Fruit fly (Drosophila melanogaster): Measurements from ENCODE around the gene Spn27A.

Spn27A gene

dm6 chr2L:6632307-6632706 lies 40.8 kb downstream of the Spn27A start, which contains the start of gene Oatp26F:
Oatp26F (minus strand) TSS chr2L:6632407.
- TF ChIP-seq svp (GFP tag): peak; percentile 12
- no peak for TF ChIP-seq Hr38 (GFP tag; optimal IDR thresholded peaks at IDR 0.05)
- TF ChIP-seq CG8632 (GFP tag; optimal IDR thresholded peaks at IDR 0.05): no peak
- no peak for TF ChIP-seq Hr4 (GFP tag; optimal IDR thresholded peaks at IDR 0.05)
- no peak for TF ChIP-seq CG6854 (GFP tag; optimal IDR thresholded peaks at IDR 0.05)
- no peak for TF ChIP-seq CG10631 (GFP tag; optimal IDR thresholded peaks at IDR 0.05)
- TF ChIP-seq ss (GFP tag; optimal IDR thresholded peaks at IDR 0.05): no peak
- TF ChIP-seq CG16779 (tag; optimal IDR thresholded peaks at IDR 0.05): no peak

dm6 chr2L:6622642-6623162 lies 50.4 kb downstream of the Spn27A start, which contains the start of gene CG34345:
CG34345 (plus strand) TSS chr2L:6623112.
- TF ChIP-seq CG3919 (GFP tag; optimal IDR thresholded peaks at IDR 0.05) (no peak), vri (GFP tag; optimal IDR thresholded peaks at IDR 0.05) (peak; percentile 72), CG32006 (GFP tag; optimal IDR thresholded peaks at IDR 0.05) (no peak), Lpt (GFP tag; optimal IDR thresholded peaks at IDR 0.05) (no peak)

- TF ChIP-seq dsx (GFP tag; optimal IDR thresholded peaks at IDR 0.05; ENCODE audit: poor library complexity, severe bottlenecking): no peak
- no peak for TF ChIP-seq CG6808 (GFP tag; optimal IDR thresholded peaks at IDR 0.05)
- TF ChIP-seq Eip75B (GFP tag; optimal IDR thresholded peaks at IDR 0.05): no peak
- no peak for TF ChIP-seq CG6276 (GFP tag; optimal IDR thresholded peaks at IDR 0.05)
- TF ChIP-seq pdm3 (GFP tag; optimal IDR thresholded peaks at IDR 0.05): no peak
- TF ChIP-seq CG6163 (GFP tag; IDR thresholded peaks at IDR 0.05): no peak
- no peak for TF ChIP-seq CG34406 (GFP tag; optimal IDR thresholded peaks at IDR 0.05)
- TF ChIP-seq lz (GFP tag; optimal IDR thresholded peaks at IDR 0.05): no peak
- no peak for TF ChIP-seq Hr39 (GFP tag; optimal IDR thresholded peaks at IDR 0.05)
- TF ChIP-seq OdsH (GFP tag; optimal IDR thresholded peaks at IDR 0.05): no peak
- no peak for TF ChIP-seq CG8319 (GFP tag; optimal IDR thresholded peaks at IDR 0.05)
Measured at dm6 chr2L:6622031-6622430, 51.1 kb downstream of the Spn27A start.

- TF ChIP-seq vri (GFP tag; optimal IDR thresholded peaks at IDR 0.05) (no peak), CG8319 (GFP tag; optimal IDR thresholded peaks at IDR 0.05) (no peak), CG16779 (tag; optimal IDR thresholded peaks at IDR 0.05) (no peak), Blimp-1 (GFP tag; optimal IDR thresholded peaks at IDR 0.05) (no peak), CG1621 (tag; optimal IDR thresholded peaks at IDR 0.05) (no peak), fkh (GFP tag; optimal IDR thresholded peaks at IDR 0.05) (no peak), Sox15 (GFP tag; optimal IDR thresholded peaks at IDR 0.05) (no peak), fd59A (GFP tag; optimal IDR thresholded peaks at IDR 0.05) (no peak)
Measured at dm6 chr2L:6621600-6621999, 51.5 kb downstream of the Spn27A start, which contains the start of gene DIP-iota. DIP-iota (minus strand) TSS chr2L:6621700.
